Fruit fly (Drosophila melanogaster): ENCODE data around the gene mura.

Gene mura

DNA sequence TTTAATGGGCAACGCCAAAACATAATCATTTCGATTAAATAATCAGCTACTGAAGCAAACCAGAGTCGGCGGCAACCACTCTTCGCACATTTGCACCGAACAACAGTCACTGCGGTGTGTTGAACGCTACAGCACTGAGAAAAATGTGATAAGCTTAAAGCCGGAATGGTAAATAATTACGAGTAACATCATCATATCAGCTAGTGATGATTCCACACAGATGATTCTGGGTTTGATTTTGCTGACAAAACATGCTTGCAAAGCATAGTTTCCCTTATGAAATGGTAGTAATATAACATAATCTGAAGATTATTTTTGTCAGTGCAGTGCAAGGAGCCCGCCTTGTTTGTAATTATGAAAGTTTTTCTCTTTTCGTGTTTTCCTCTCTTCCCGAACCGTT lies 46.5 kb upstream of the mura start (continued):
- TF ChIP-seq esg (GFP tag; conservative IDR thresholded peaks at IDR 0.05) (no peak; the same call in 1 of the 2 replicates), CG8765 (GFP tag; IDR thresholded peaks at IDR 0.05) (no peak; the same call in 1 of the 2 replicates), salm (tag; optimal IDR thresholded peaks at IDR 0.05) (peak; percentile 43), Xrp1 (GFP tag; IDR thresholded peaks at IDR 0.05) (peak; percentile 36; the same call in 1 of the 2 replicates), seq (GFP tag; IDR thresholded peaks at IDR 0.05) (0 out of 2 replicates have a peak, but pooled peaks have one; percentile 21), CG11504 (tag; optimal IDR thresholded peaks at IDR 0.05) (peak; percentile 74), HHEX (GFP tag; optimal IDR thresholded peaks at IDR 0.05) (peak; percentile 5), CG3281 (GFP tag; optimal IDR thresholded peaks at IDR 0.05) (peak; percentile 31), Sox102F (GFP tag; optimal IDR thresholded peaks at IDR 0.05) (peak; percentile 77), CG10462 (GFP tag; optimal IDR thresholded peaks at IDR 0.05) (peak; percentile 46), crc (GFP tag; optimal IDR thresholded peaks at IDR 0.05) (no peak), gem (tag; optimal IDR thresholded peaks at IDR 0.05) (peak; percentile 78), sisA (GFP tag; IDR thresholded peaks at IDR 0.05) (peak; percentile 58; the same call in 1 of the 2 replicates), CG1602 (GFP tag; optimal IDR thresholded peaks at IDR 0.05) (peak; percentile 49), CG12391 (tag; optimal IDR thresholded peaks at IDR 0.05) (peak; percentile 52), Spps (tag; optimal IDR thresholded peaks at IDR 0.05) (peak; percentile 62), sob (GFP tag; IDR thresholded peaks at IDR 0.05) (peak; percentile 20; the same call in 1 of the 2 replicates), CG11695 (GFP tag; IDR thresholded peaks at IDR 0.05) (0 out of 3 replicates have a peak, but pooled peaks have one; percentile 12), PHDP (tag; optimal IDR thresholded peaks at IDR 0.05) (peak; percentile 43), maf-S (GFP tag; optimal IDR thresholded peaks at IDR 0.05) (peak; percentile 9), CG15269 (tag; optimal IDR thresholded peaks at IDR 0.05) (peak; percentile 13), CG10147 (GFP tag; optimal IDR thresholded peaks at IDR 0.05) (no peak), CG34422 (GFP tag; IDR thresholded peaks at IDR 0.05) (0 out of 3 replicates have a peak, but pooled peaks have one; percentile 15), Optix (GFP tag; IDR thresholded peaks at IDR 0.05) (peak; percentile 47; the same call in 1 of the 3 replicates), CG15011 (GFP tag; optimal IDR thresholded peaks at IDR 0.05) (no peak), CG16815 (GFP tag; optimal IDR thresholded peaks at IDR 0.05) (peak; percentile 40), CG8944 (GFP tag; optimal IDR thresholded peaks at IDR 0.05) (peak; percentile 51), Hsf (GFP tag; optimal IDR thresholded peaks at IDR 0.05) (peak; percentile 36), psq (GFP tag; optimal IDR thresholded peaks at IDR 0.05) (no peak), CG11723 (GFP tag; optimal IDR thresholded peaks at IDR 0.05) (peak; percentile 29), oc (tag; optimal IDR thresholded peaks at IDR 0.05) (peak; percentile 44), D (optimal IDR thresholded peaks at IDR 0.05) (no peak), D (GFP tag; optimal IDR thresholded peaks at IDR 0.05) (peak; percentile 68), CG11456 (GFP tag; IDR thresholded peaks at IDR 0.05) (peak; percentile 8; the same call in 1 of the 3 replicates), bsh (GFP tag; optimal IDR thresholded peaks at IDR 0.05) (peak; percentile 67 to 83), Gug (GFP tag; IDR thresholded peaks at IDR 0.05) (0 out of 4 replicates have a peak, but pooled peaks have one; percentile 31), lola (GFP tag; optimal IDR thresholded peaks at IDR 0.05) (peak in 1 of 3 experiments; percentile 73), CG14441 (GFP tag; IDR thresholded peaks at IDR 0.05) (peak; percentile 18; the same call in 1 of the 2 replicates), stc (GFP tag; IDR thresholded peaks at IDR 0.05) (no peak), tio (GFP tag; optimal IDR thresholded peaks at IDR 0.05) (peak; percentile 29), nom (GFP tag; optimal IDR thresholded peaks at IDR 0.05) (no peak), CG14014 (GFP tag; IDR thresholded peaks at IDR 0.05) (no peak), fd102C (GFP tag; optimal IDR thresholded peaks at IDR 0.05) (no peak), hbn (GFP tag; IDR thresholded peaks at IDR 0.05; ENCODE audit: partially characterized antibody) (no peak)
